Worm (Caenorhabditis elegans): ENCODE measurements around the gene Y50E8A.1.

The Y50E8A.1 gene

DNA sequence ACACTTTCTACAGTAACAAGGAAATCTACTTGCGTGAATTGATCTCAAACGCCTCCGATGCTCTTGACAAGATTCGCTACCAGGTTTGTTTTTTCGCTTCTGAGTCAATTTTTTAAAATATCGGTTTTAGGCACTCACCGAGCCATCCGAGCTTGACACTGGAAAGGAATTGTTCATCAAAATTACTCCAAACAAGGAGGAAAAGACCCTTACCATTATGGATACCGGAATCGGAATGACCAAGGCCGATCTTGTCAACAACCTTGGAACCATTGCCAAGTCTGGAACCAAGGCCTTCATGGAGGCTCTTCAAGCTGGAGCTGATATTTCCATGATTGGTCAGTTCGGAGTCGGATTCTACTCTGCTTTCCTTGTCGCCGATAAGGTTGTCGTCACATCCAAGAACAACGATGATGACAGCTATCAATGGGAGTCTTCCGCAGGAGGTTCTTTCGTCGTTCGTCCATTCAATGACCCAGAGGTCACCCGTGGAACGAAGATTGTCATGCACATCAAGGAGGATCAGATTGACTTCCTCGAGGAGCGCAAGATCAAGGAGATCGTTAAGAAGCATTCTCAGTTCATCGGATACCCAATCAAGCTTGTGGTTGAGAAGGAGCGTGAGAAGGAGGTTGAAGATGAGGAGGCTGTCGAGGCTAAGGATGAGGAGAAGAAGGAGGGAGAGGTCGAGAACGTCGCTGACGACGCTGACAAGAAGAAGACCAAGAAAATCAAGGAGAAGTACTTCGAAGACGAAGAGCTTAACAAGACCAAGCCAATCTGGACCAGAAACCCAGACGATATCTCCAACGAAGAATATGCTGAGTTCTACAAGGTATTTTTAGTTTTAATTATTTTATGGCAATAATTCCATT, 40.2 kb upstream of the Y50E8A.1 start:
- TF ChIP-seq egl-27 (tag; optimal IDR thresholded peaks at IDR 0.05) = no peak
- TF ChIP-seq ama-1 (optimal IDR thresholded peaks at IDR 0.05) = peak; percentile 90
- no peak for TF ChIP-seq zag-1 (tag; optimal IDR thresholded peaks at IDR 0.05)
- no peak for TF ChIP-seq mab-5 (tag; optimal IDR thresholded peaks at IDR 0.05)
- TF ChIP-seq skn-1 (tag; optimal IDR thresholded peaks at IDR 0.05) = peak; percentile 12
- no peak for TF ChIP-seq mdl-1 (tag; optimal IDR thresholded peaks at IDR 0.05)
- TF ChIP-seq nhr-237 (tag; optimal IDR thresholded peaks at IDR 0.05) = no peak
- peak; percentile 32 for TF ChIP-seq nhr-129 (tag; optimal IDR thresholded peaks at IDR 0.05)

DNA sequence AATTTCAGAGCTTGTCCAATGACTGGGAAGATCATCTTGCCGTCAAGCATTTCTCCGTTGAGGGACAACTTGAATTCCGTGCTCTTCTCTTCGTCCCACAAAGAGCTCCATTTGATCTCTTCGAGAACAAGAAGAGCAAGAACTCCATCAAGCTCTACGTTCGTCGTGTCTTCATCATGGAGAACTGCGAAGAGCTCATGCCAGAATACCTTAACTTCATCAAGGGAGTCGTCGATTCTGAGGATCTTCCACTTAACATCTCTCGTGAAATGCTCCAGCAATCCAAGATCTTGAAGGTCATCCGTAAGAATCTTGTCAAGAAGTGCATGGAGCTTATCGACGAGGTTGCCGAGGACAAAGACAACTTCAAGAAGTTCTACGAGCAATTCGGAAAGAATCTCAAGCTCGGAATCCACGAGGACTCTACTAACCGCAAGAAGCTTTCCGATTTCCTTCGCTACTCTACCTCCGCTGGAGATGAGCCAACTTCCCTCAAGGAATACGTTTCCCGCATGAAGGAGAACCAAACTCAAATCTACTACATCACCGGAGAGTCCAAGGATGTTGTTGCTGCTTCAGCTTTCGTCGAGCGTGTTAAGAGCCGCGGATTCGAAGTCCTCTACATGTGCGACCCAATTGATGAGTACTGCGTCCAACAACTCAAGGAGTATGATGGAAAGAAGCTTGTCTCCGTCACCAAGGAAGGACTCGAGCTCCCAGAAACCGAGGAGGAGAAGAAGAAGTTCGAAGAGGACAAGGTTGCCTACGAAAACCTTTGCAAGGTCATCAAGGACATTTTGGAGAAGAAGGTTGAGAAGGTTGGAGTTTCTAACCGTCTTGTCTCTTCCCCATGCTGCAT, 39.4 kb upstream of the Y50E8A.1 start:
- TF ChIP-seq blmp-1 (tag; optimal IDR thresholded peaks at IDR 0.05; ENCODE audit: insufficient read depth) = no peak
- TF ChIP-seq skn-1 (tag; optimal IDR thresholded peaks at IDR 0.05) = peak; percentile 21
- no peak for TF ChIP-seq nhr-237 (tag; optimal IDR thresholded peaks at IDR 0.05)
- no peak for TF ChIP-seq lin-13 (GFP tag; optimal IDR thresholded peaks at IDR 0.05)
- no peak for TF ChIP-seq nhr-6 (tag; optimal IDR thresholded peaks at IDR 0.05)
- no peak for TF ChIP-seq sma-9 (GFP tag; optimal IDR thresholded peaks at IDR 0.05)
- no peak for TF ChIP-seq sma-9 (tag; optimal IDR thresholded peaks at IDR 0.05)
- peak; percentile 16 for TF ChIP-seq ztf-4 (tag; optimal IDR thresholded peaks at IDR 0.05)
- peak; percentile 60 for TF ChIP-seq ama-1 (optimal IDR thresholded peaks at IDR 0.05)
- no peak for TF ChIP-seq egl-27 (tag; optimal IDR thresholded peaks at IDR 0.05)
- peak; percentile 56 for TF ChIP-seq lin-11 (tag; optimal IDR thresholded peaks at IDR 0.05)
- no peak for TF ChIP-seq unc-39 (tag; optimal IDR thresholded peaks at IDR 0.05)
- TF ChIP-seq nhr-21 (tag; optimal IDR thresholded peaks at IDR 0.05) = no peak

DNA sequence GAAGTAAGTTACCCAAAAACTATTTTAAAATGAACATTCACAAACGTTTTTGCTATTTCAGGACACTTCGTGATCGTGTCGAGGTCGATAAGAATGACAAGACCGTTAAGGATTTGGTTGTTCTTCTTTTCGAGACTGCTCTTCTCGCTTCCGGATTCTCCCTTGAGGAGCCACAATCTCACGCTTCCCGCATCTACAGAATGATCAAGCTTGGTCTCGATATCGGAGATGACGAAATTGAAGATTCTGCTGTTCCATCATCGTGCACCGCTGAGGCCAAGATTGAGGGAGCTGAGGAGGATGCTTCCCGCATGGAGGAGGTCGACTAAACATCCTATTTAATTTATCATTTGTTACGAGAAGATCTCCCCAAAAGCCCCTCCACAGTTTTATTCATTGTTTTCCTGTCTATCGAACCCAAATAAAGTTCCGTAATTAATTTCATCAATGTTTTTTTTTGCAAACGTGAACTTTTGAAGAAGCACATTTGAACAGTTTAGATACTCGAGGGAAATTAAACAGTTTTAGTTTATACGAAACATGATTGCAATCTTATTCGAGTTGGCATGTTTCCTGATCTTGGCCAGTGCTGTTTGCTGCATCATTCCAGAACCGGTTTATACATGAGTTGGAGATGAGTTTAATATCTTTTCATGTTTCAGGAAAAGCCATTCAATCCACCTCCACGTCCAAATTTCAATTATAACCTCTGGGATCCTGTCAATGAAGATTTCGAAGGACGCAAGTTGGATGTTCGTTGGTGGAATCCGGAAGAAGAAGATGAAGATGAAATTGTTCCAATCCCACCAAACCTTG, 38.4 kb upstream of the Y50E8A.1 start, which contains the start of gene C47E8.11:
Gene C47E8.11 (plus strand): TSS at position 520 of the 816 bp plus-strand sequence.
- TF ChIP-seq aly-2 (tag; optimal IDR thresholded peaks at IDR 0.05) (no peak), skn-1 (tag; optimal IDR thresholded peaks at IDR 0.05) (peak; percentile 93), nhr-12 (tag; optimal IDR thresholded peaks at IDR 0.05) (peak; percentile 18), sem-4 (tag; optimal IDR thresholded peaks at IDR 0.05) (peak; percentile 31), nhr-25 (tag; optimal IDR thresholded peaks at IDR 0.05) (peak; percentile 14), sma-9 (GFP tag; optimal IDR thresholded peaks at IDR 0.05) (peak; percentile 44), sma-9 (tag; optimal IDR thresholded peaks at IDR 0.05) (no peak), mab-5 (tag; optimal IDR thresholded peaks at IDR 0.05) (no peak), unc-55 (GFP tag; optimal IDR thresholded peaks at IDR 0.05) (peak; percentile 6), fos-1 (tag; optimal IDR thresholded peaks at IDR 0.05) (no peak), lsy-2 (tag; optimal IDR thresholded peaks at IDR 0.05) (peak; percentile 6 to 76), gmeb-1 (tag; optimal IDR thresholded peaks at IDR 0.05) (peak; percentile 53), snpc-4 (tag; optimal IDR thresholded peaks at IDR 0.05) (peak; percentile 44), C34F6.9 (tag; optimal IDR thresholded peaks at IDR 0.05) (peak; percentile 61), sma-3 (GFP tag; optimal IDR thresholded peaks at IDR 0.05) (peak; percentile 23), ztf-4 (tag; optimal IDR thresholded peaks at IDR 0.05) (peak; percentile 92), lin-13 (GFP tag; optimal IDR thresholded peaks at IDR 0.05) (peak; percentile 63), ama-1 (optimal IDR thresholded peaks at IDR 0.05) (peak; percentile 98), crh-2 (tag; optimal IDR thresholded peaks at IDR 0.05) (peak; percentile 76), lin-39 (tag; optimal IDR thresholded peaks at IDR 0.05) (no peak), nhr-6 (tag; optimal IDR thresholded peaks at IDR 0.05) (no peak), nhr-129 (tag; optimal IDR thresholded peaks at IDR 0.05) (peak; percentile 65), Y55F3AM.14 (GFP tag; optimal IDR thresholded peaks at IDR 0.05) (no peak), F13H6.1 (tag; optimal IDR thresholded peaks at IDR 0.05) (peak; percentile 54), nhr-10 (tag; optimal IDR thresholded peaks at IDR 0.05) (no peak)

All from whole organism, L2 larva.